Fruit fly (Drosophila melanogaster) whole organism: ENCODE data around the gene MESK4.
"Not testable (repeated sequence)": the region's sequence is repeated elsewhere in the genome, so short reads cannot be mapped to it uniquely, and the experiment has no call there.

ENCODE experiments used
- CG8478 ChIP-seq: fragments of >200 bp; optimal IDR thresholded peaks from 2 replicates; lab custom pipeline; 2018; ENCODE audit warnings: inconsistent platforms
- Dll ChIP-seq: fragments of >200 bp; optimal IDR thresholded peaks from 2 replicates; lab custom pipeline; 2017
- EcR ChIP-seq, 2 experiments: fragments of >200 bp; optimal IDR thresholded peaks; 2 replicates each; lab custom pipeline; 2017; ENCODE audit warnings: missing biosample characterization in 2 of 2, missing genetic modification characterization in 2 of 2, missing genetic modification reagents in 2 of 2
- pan ChIP-seq: fragments of >200 bp; optimal IDR thresholded peaks from 2 replicates; lab custom pipeline; 2017
- psq ChIP-seq: fragments of >200 bp; optimal IDR thresholded peaks from 2 replicates; lab custom pipeline; 2017
- usp ChIP-seq: fragments of >200 bp; optimal IDR thresholded peaks from 2 replicates; lab custom pipeline; 2017; ENCODE audit warnings: missing biosample characterization, missing genetic modification characterization, mixed read lengths

The MESK4 gene

dm6 chr3R:16988514-16988913 is at the start of gene MESK4:
Gene MESK4, plus strand, starts transcription at chr3R:16988814.
- not testable (repeated sequence) for TF ChIP-seq pan; psq; CG8478 (lab: Kevin White, UChicago)

dm6 chr3R:16940520-16940919 is 48.1 kb upstream of the MESK4 start:
- no peak for TF ChIP-seq EcR (GFP tag; optimal IDR thresholded peaks at IDR 0.05; lab: Kevin White, UChicago)
- no peak for TF ChIP-seq psq
- no peak for TF ChIP-seq CG8478 (lab: Kevin White, UChicago)

dm6 chr3R:16941285-16941684 is 47.3 kb upstream of the MESK4 start:
- TF ChIP-seq Dll (no peak), CG8478 (lab: Kevin White, UChicago) (no peak), usp (GFP tag; lab: Kevin White, UChicago) (no peak), EcR (GFP tag; optimal IDR thresholded peaks at IDR 0.05; lab: Kevin White, UChicago) (no peak), pan (no peak), psq (no peak)

- TF ChIP-seq CG8478 (lab: Kevin White, UChicago) (no peak), Dll (no peak), usp (GFP tag; lab: Kevin White, UChicago) (no peak), pan (no peak), EcR (GFP tag; optimal IDR thresholded peaks at IDR 0.05; lab: Kevin White, UChicago) (no peak), psq (no peak)
Measured at dm6 chr3R:16944267-16944666, 44.3 kb upstream of the MESK4 start.

dm6 chr3R:16948667-16949066 is 39.9 kb upstream of the MESK4 start:
- TF ChIP-seq pan (no peak), CG8478 (lab: Kevin White, UChicago) (peak; percentile 54), usp (GFP tag; lab: Kevin White, UChicago) (no peak), Dll (peak; percentile 73), EcR (GFP tag; optimal IDR thresholded peaks at IDR 0.05; lab: Kevin White, UChicago) (no peak), psq (no peak)

- TF ChIP-seq CG8478 (lab: Kevin White, UChicago) (no peak), pan (no peak), usp (GFP tag; lab: Kevin White, UChicago) (no peak), psq (no peak), Dll (no peak), EcR (GFP tag; optimal IDR thresholded peaks at IDR 0.05; lab: Kevin White, UChicago) (no peak)
Measured at dm6 chr3R:16951374-16951773, 37.2 kb upstream of the MESK4 start.

dm6 chr3R:16954423-16954822 is 34.2 kb upstream of the MESK4 start:
- TF ChIP-seq CG8478 (lab: Kevin White, UChicago) (no peak), Dll (no peak), psq (no peak), usp (GFP tag; lab: Kevin White, UChicago) (no peak), pan (no peak)

dm6 chr3R:16957759-16958536 is 30.7 kb upstream of the MESK4 start:
- TF ChIP-seq pan (no peak), usp (GFP tag; lab: Kevin White, UChicago) (no peak), CG8478 (lab: Kevin White, UChicago) (no peak), EcR (GFP tag; optimal IDR thresholded peaks at IDR 0.05; lab: Kevin White, UChicago) (no peak), Dll (no peak), psq (no peak)

- TF ChIP-seq CG8478 (lab: Kevin White, UChicago) (no peak), psq (no peak), pan (no peak), usp (GFP tag; lab: Kevin White, UChicago) (no peak), EcR (GFP tag; optimal IDR thresholded peaks at IDR 0.05; lab: Kevin White, UChicago) (no peak), Dll (no peak)
Measured at dm6 chr3R:16960219-16960618, 28.4 kb upstream of the MESK4 start.

dm6 chr3R:16962303-16962702 is 26.3 kb upstream of the MESK4 start:
- no peak for TF ChIP-seq Dll
- no peak for TF ChIP-seq pan
- no peak for TF ChIP-seq psq
- no peak for TF ChIP-seq CG8478 (lab: Kevin White, UChicago)
- TF ChIP-seq usp (GFP tag; lab: Kevin White, UChicago) = no peak
- no peak for TF ChIP-seq EcR (GFP tag; optimal IDR thresholded peaks at IDR 0.05; lab: Kevin White, UChicago)

dm6 chr3R:16969361-16970355 is 19.0 kb upstream of the MESK4 start:
- no peak for TF ChIP-seq pan
- no peak for TF ChIP-seq CG8478 (lab: Kevin White, UChicago)
- TF ChIP-seq Dll = no peak
- TF ChIP-seq usp (GFP tag; lab: Kevin White, UChicago) = no peak
- no peak for TF ChIP-seq psq
- TF ChIP-seq EcR (GFP tag; optimal IDR thresholded peaks at IDR 0.05; lab: Kevin White, UChicago) = no peak

- TF ChIP-seq EcR (GFP tag; optimal IDR thresholded peaks at IDR 0.05; lab: Kevin White, UChicago) = no peak
- TF ChIP-seq pan = no peak
- TF ChIP-seq usp (GFP tag; lab: Kevin White, UChicago) = no peak
- no peak for TF ChIP-seq Dll
- TF ChIP-seq psq = no peak
- no peak for TF ChIP-seq CG8478 (lab: Kevin White, UChicago)
Measured at dm6 chr3R:16972136-16972535, 16.5 kb upstream of the MESK4 start, which contains the start of gene Abd-B. Gene Abd-B, minus strand, starts transcription at chr3R:16972236.
